Worm (Caenorhabditis elegans): ENCODE measurements around the gene dop-1.

DNA sequence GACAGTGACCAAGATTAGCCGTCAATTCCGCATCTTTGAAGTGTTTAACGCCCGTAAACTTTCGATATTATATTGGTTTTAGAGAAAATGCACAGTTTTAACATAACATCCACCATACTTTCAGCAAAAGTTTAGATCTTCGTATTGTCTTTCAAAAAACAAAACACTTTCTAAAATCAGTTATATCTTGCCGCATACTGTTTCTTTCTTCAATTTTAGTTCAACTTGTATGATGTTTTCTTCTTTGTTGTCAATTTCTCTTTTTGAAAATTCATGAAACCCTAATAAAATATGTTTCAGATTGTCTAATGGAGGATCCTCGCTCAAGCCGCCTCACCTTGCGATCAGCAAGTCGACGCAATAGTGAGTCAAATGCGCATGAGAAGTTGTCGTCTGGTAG is 35.2 kb upstream of the dop-1 start, which contains the start of gene F02E8.4:
- no peak for TF ChIP-seq lin-39 (tag; optimal IDR thresholded peaks at IDR 0.05)
- no peak for TF ChIP-seq sea-2 (GFP tag; optimal IDR thresholded peaks at IDR 0.05)
- TF ChIP-seq lin-15B (tag; optimal IDR thresholded peaks at IDR 0.05), result no peak
- TF ChIP-seq ama-1 (optimal IDR thresholded peaks at IDR 0.05), result no peak
- TF ChIP-seq pha-4 (tag; optimal IDR thresholded peaks at IDR 0.05), result no peak
- TF ChIP-seq nhr-77 (tag; optimal IDR thresholded peaks at IDR 0.05), result no peak
- TF ChIP-seq ceh-82 (tag; optimal IDR thresholded peaks at IDR 0.05), result no peak

Data from whole organism, L3 larva.